Fruit fly (Drosophila melanogaster) whole organism, pupa: Measurements from ENCODE around the gene Abcd1.

Experiments
- CG10348 ChIP-seq: fragments of 200-800 bp; sonication (Bioruptor generic); IDR thresholded peaks from 2 replicates; pipeline ENCODE4 v1.3.6; 2022; ENCODE audit warnings: missing biosample characterization, missing genetic modification characterization
- CG12605 ChIP-seq: fragments of 200-800 bp; sonication (Bioruptor generic); IDR thresholded peaks from 2 replicates; pipeline ENCODE4 v1.3.6; 2022; ENCODE audit warnings: missing biosample characterization, missing genetic modification characterization
- CG13204 ChIP-seq: fragments of 200-800 bp; sonication (Bioruptor generic); optimal IDR thresholded peaks from 2 replicates; lab custom pipeline; 2018; ENCODE audit warnings: missing biosample characterization, mild to moderate bottlenecking, missing genetic modification characterization, moderate library complexity
- CG14655 ChIP-seq: fragments of 200-800 bp; sonication (Bioruptor generic); optimal IDR thresholded peaks from 3 replicates; lab custom pipeline; 2017; ENCODE audit warnings: mild to moderate bottlenecking, missing biosample characterization, missing genetic modification reagents, missing genetic modification characterization
- CG15710 ChIP-seq: fragments of 200-800 bp; sonication (Bioruptor generic); optimal IDR thresholded peaks from 2 replicates; lab custom pipeline; 2018; ENCODE audit warnings: missing biosample characterization, mild to moderate bottlenecking, missing genetic modification characterization, moderate library complexity
- CG32121 ChIP-seq: fragments of 200-800 bp; sonication (Bioruptor generic); IDR thresholded peaks from 2 replicates; pipeline ENCODE4 v1.3.6; 2022; ENCODE audit warnings: missing biosample characterization, missing genetic modification characterization
- CG34367 ChIP-seq: fragments of 200-800 bp; sonication (Bioruptor generic); optimal IDR thresholded peaks from 2 replicates; lab custom pipeline; 2018; ENCODE audit warnings: missing biosample characterization, mild to moderate bottlenecking, missing genetic modification characterization
- CG4496 ChIP-seq: fragments of 200-800 bp; sonication (Bioruptor generic); IDR thresholded peaks from 3 replicates; pipeline ENCODE4 v1.3.6; 2022; ENCODE audit warnings: missing biosample characterization, missing genetic modification characterization
- CG8159 ChIP-seq: fragments of 200-800 bp; sonication (Bioruptor generic); optimal IDR thresholded peaks from 3 replicates; lab custom pipeline; 2018; ENCODE audit warnings: missing biosample characterization, mild to moderate bottlenecking, missing genetic modification characterization, moderate library complexity
- CG8301 ChIP-seq: fragments of 200-800 bp; sonication (Bioruptor generic); optimal IDR thresholded peaks from 2 replicates; lab custom pipeline; 2018; ENCODE audit warnings: missing biosample characterization, mild to moderate bottlenecking, missing genetic modification characterization
- CG9948 ChIP-seq: fragments of 200-800 bp; sonication (Bioruptor generic); optimal IDR thresholded peaks from 2 replicates; lab custom pipeline; 2018; ENCODE audit warnings: missing biosample characterization, mild to moderate bottlenecking, missing genetic modification characterization, moderate library complexity
- D1 ChIP-seq: fragments of 200-800 bp; sonication (Bioruptor generic); optimal IDR thresholded peaks from 2 replicates; lab custom pipeline; 2018; ENCODE audit warnings: missing biosample characterization, mild to moderate bottlenecking, missing genetic modification characterization, moderate library complexity
- EcR ChIP-seq: fragments of 200-800 bp; sonication (Bioruptor generic); optimal IDR thresholded peaks from 3 replicates; lab custom pipeline; 2019; ENCODE audit warnings: missing biosample characterization, missing genetic modification characterization, mild to moderate bottlenecking, moderate library complexity, missing genetic modification reagents
- Ets98B ChIP-seq: fragments of 200-800 bp; sonication (Bioruptor generic); IDR thresholded peaks from 2 replicates; pipeline ENCODE4 v1.3.6; 2022; ENCODE audit warnings: missing biosample characterization, missing genetic modification characterization
- Pif1A ChIP-seq: fragments of 200-800 bp; sonication (Bioruptor generic); optimal IDR thresholded peaks from 3 replicates; lab custom pipeline; 2016; ENCODE audit warnings: missing biosample characterization, missing genetic modification characterization
- Pif1B ChIP-seq: fragments of 200-800 bp; sonication (Bioruptor generic); optimal IDR thresholded peaks from 3 replicates; lab custom pipeline; 2016; ENCODE audit warnings: missing biosample characterization, missing genetic modification characterization
- Snoo ChIP-seq: fragments of 200-800 bp; sonication (Bioruptor generic); optimal IDR thresholded peaks from 3 replicates; lab custom pipeline; 2017; ENCODE audit warnings: missing biosample characterization, mild to moderate bottlenecking, missing genetic modification characterization, inconsistent platforms
- fd96Ca ChIP-seq: fragments of 200-800 bp; sonication (Bioruptor generic); IDR thresholded peaks from 3 replicates; pipeline ENCODE4 v1.3.6; 2022; ENCODE audit warnings: missing biosample characterization, missing genetic modification characterization
- gl ChIP-seq: fragments of 200-800 bp; sonication (Bioruptor generic); optimal IDR thresholded peaks from 2 replicates; lab custom pipeline; 2018; ENCODE audit warnings: missing biosample characterization, mild to moderate bottlenecking, missing genetic modification characterization
- rn ChIP-seq: fragments of 200-800 bp; sonication (Bioruptor generic); IDR thresholded peaks from 2 replicates; pipeline ENCODE4 v1.3.6; 2022; ENCODE audit warnings: missing biosample characterization, missing genetic modification characterization

The Abcd1 gene

dm6 chr4:175245-175644, 18.4 kb downstream of the Abcd1 start, which contains the start of gene CG33978:
Gene CG33978 (minus strand): TSS chr4:175639.
- TF ChIP-seq D1 (tag; lab: Kevin White, UChicago): peak; percentile 15
- no peak for TF ChIP-seq CG9948
- TF ChIP-seq, all 21 proteins: peak for 1

dm6 chr4:174526-174925, 19.1 kb downstream of the Abcd1 start:
- TF ChIP-seq CG8301 (no peak), Pif1A (GFP tag; lab: Kevin White, UChicago) (no peak), CG34367 (tag; lab: Kevin White, UChicago) (no peak), D1 (tag; lab: Kevin White, UChicago) (no peak), CG12605 (GFP tag; lab: Robert Waterston, UW) (no peak), CG8159 (tag; lab: Kevin White, UChicago) (no peak), CG9948 (no peak), CG32121 (no peak), CG15710 (tag; lab: Kevin White, UChicago) (no peak), CG4496 (GFP tag; lab: Robert Waterston, UW) (no peak), rn (no peak), CG14655 (GFP tag; lab: Kevin White, UChicago) (no peak), Pif1B (GFP tag; lab: Kevin White, UChicago) (no peak), Ets98B (GFP tag; lab: Robert Waterston, UW) (no peak), CG13204 (GFP tag; lab: Kevin White, UChicago) (no peak)

DNA sequence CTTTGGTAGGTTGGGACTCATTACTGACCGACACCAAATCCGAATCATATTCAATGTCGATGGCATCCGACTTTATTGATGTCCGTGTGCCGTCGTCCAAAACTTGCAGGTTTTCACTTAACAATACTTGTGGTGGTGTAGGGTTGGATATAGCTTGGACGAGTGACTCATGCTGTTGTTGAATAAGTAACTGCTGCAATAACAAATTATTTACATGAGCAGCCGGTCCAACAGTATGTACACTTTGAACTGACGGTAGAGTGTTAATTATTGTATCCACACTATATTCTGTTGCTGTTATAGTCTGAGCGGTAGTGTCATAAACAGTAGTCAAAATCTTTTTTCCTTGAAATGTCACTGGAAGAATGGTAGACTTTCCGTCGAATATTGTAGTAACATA, 26.1 kb downstream of the Abcd1 start:
- no peak for TF ChIP-seq fd96Ca (GFP tag; lab: Robert Waterston, UW)
- no peak for TF ChIP-seq CG15710 (tag; lab: Kevin White, UChicago)
- TF ChIP-seq Pif1A (GFP tag; lab: Kevin White, UChicago): no peak
- no peak for TF ChIP-seq EcR (GFP tag; lab: Kevin White, UChicago)
- no peak for TF ChIP-seq Snoo (tag; lab: Kevin White, UChicago)
- TF ChIP-seq gl: no peak
- no peak for TF ChIP-seq CG8159 (tag; lab: Kevin White, UChicago)
- no peak for TF ChIP-seq rn
- TF ChIP-seq CG4496 (GFP tag; lab: Robert Waterston, UW): no peak
- no peak for TF ChIP-seq D1 (tag; lab: Kevin White, UChicago)
- TF ChIP-seq CG10348: no peak
- TF ChIP-seq Pif1B (GFP tag; lab: Kevin White, UChicago): no peak
- no peak for TF ChIP-seq CG13204 (GFP tag; lab: Kevin White, UChicago)
- no peak for TF ChIP-seq CG12605 (GFP tag; lab: Robert Waterston, UW)
- no peak for TF ChIP-seq CG32121
- no peak for TF ChIP-seq Ets98B (GFP tag; lab: Robert Waterston, UW)
- no peak for TF ChIP-seq CG9948
- TF ChIP-seq CG8301: no peak

- TF ChIP-seq Pif1B (GFP tag; lab: Kevin White, UChicago) (no peak), CG10348 (no peak), CG32121 (no peak)
Measured at dm6 chr4:165159-165558, 28.5 kb downstream of the Abcd1 start.

DNA sequence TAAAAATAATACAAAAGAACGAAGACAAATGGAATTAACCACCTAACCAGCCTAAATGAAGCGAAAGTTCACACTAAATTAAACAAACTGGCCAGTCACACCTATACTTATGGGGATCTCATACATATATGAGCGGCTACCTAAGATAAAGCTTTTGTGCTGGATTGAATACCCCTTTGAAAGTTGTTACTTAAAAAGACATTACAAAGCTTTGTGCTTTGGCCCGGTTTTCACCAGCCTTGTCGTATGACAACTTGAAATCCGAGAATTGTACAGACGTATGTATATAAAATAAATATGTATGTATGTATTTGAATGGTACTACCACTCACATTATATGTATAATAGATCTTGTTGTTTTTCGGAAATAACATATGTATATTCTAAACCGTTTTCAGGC, 37.7 kb downstream of the Abcd1 start, which contains the start of gene CG31997:
Gene CG31997 (minus strand): TSS at position 84 of the 400 bp plus-strand sequence.
- TF ChIP-seq CG32121 (no peak), rn (no peak)

dm6 chr4:150453-150852, 43.2 kb downstream of the Abcd1 start, which contains the start of gene CG32006:
Gene CG32006 (plus strand): TSS chr4:150764.
- no peak for TF ChIP-seq D1 (tag; lab: Kevin White, UChicago)
- no peak for TF ChIP-seq CG32121
- TF ChIP-seq gl: no peak
- TF ChIP-seq Snoo (tag; lab: Kevin White, UChicago): no peak
- TF ChIP-seq CG12605 (GFP tag; lab: Robert Waterston, UW): no peak
- TF ChIP-seq CG14655 (GFP tag; lab: Kevin White, UChicago): no peak
- TF ChIP-seq Ets98B (GFP tag; lab: Robert Waterston, UW): no peak
- no peak for TF ChIP-seq EcR (GFP tag; lab: Kevin White, UChicago)
- TF ChIP-seq CG34367 (tag; lab: Kevin White, UChicago): no peak
- TF ChIP-seq CG10348: no peak
- no peak for TF ChIP-seq rn
- TF ChIP-seq CG13204 (GFP tag; lab: Kevin White, UChicago): no peak
- TF ChIP-seq CG4496 (GFP tag; lab: Robert Waterston, UW): no peak
- no peak for TF ChIP-seq CG9948
- TF ChIP-seq Pif1B (GFP tag; lab: Kevin White, UChicago): no peak
- no peak for TF ChIP-seq Pif1A (GFP tag; lab: Kevin White, UChicago)
- no peak for TF ChIP-seq fd96Ca (GFP tag; lab: Robert Waterston, UW)
- no peak for TF ChIP-seq CG15710 (tag; lab: Kevin White, UChicago)

DNA sequence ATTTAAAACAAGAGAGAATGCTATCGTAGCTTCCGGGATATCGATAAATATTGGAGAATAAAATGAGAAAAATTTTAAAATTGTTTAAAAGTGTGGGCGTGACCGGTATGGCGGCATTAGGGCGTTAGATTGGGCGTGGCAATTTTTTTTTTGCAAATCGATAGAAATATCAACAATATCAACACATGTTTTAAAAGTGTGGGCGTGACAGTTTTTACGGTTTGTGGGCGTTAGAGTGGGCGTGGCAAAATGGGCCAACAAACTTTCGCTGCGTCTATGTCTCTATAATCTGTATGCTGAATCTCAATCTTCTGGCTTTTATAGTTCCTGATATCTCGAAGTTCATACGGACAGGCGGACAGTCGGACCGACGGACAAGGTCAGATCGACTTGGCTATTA, 44.5 kb downstream of the Abcd1 start:
- no peak for TF ChIP-seq rn
- TF ChIP-seq gl: no peak
- TF ChIP-seq Pif1B (GFP tag; lab: Kevin White, UChicago): no peak
- TF ChIP-seq fd96Ca (GFP tag; lab: Robert Waterston, UW): no peak
- TF ChIP-seq CG10348: no peak
- no peak for TF ChIP-seq CG9948
- no peak for TF ChIP-seq Ets98B (GFP tag; lab: Robert Waterston, UW)
- TF ChIP-seq CG12605 (GFP tag; lab: Robert Waterston, UW): no peak
- no peak for TF ChIP-seq CG15710 (tag; lab: Kevin White, UChicago)
- TF ChIP-seq, all 21 proteins: peak for 0
